Worm (Caenorhabditis elegans) whole organism, L3 larva: Measurements from ENCODE around the gene ZK813.1.

ENCODE experiments used
- R02D3.7 ChIP-seq: fragments of 150-350 bp; optimal IDR thresholded peaks from 2 replicates; lab custom pipeline; 2014; ENCODE audit warnings: missing biosample characterization, missing genetic modification characterization
- ZK546.5 ChIP-seq: sonication (generic microtip); optimal IDR thresholded peaks from 2 replicates; lab custom pipeline; 2017; ENCODE audit warnings: missing biosample characterization, missing genetic modification characterization
- aly-2 ChIP-seq: fragments of 150-350 bp; optimal IDR thresholded peaks from 2 replicates; lab custom pipeline; 2014; ENCODE audit warnings: missing biosample characterization, missing genetic modification characterization
- ama-1 ChIP-seq: fragments of 150-350 bp; optimal IDR thresholded peaks from 2 replicates; lab custom pipeline; 2018
- ceh-28 ChIP-seq: fragments of 150-350 bp; optimal IDR thresholded peaks from 2 replicates; lab custom pipeline; 2014; ENCODE audit warnings: missing biosample characterization, missing genetic modification reagents, missing genetic modification characterization
- ceh-82 ChIP-seq: fragments of 150-350 bp; optimal IDR thresholded peaks from 2 replicates; lab custom pipeline; 2014; ENCODE audit warnings: missing biosample characterization, missing genetic modification characterization
- ceh-9 ChIP-seq: sonication (generic microtip); optimal IDR thresholded peaks from 2 replicates; lab custom pipeline; 2018; ENCODE audit warnings: missing biosample characterization, missing genetic modification characterization
- egl-27 ChIP-seq: sonication (generic microtip); optimal IDR thresholded peaks from 4 replicates; lab custom pipeline; 2017; ENCODE audit warnings: missing biosample characterization, missing genetic modification reagents, missing genetic modification characterization
- elt-1 ChIP-seq: fragments of 150-350 bp; optimal IDR thresholded peaks from 2 replicates; lab custom pipeline; 2014; ENCODE audit warnings: missing biosample characterization, missing genetic modification characterization
- elt-2 ChIP-seq: sonication (generic microtip); optimal IDR thresholded peaks from 2 replicates; lab custom pipeline; 2016; ENCODE audit warnings: missing genetic modification reagents, mild to moderate bottlenecking, missing genetic modification characterization, missing compliant biosample characterization
- elt-3 ChIP-seq, 3 experiments: fragments of 150-350 bp in 1 of 3; sonication (generic microtip) in 2 of 3; optimal IDR thresholded peaks; 2 replicates in 2 of 3; 4 replicates in 1 of 3; lab custom pipeline; 2014 to 2017; ENCODE audit warnings: missing biosample characterization in 3 of 3, missing genetic modification characterization in 3 of 3
- eor-1 ChIP-seq, 2 experiments: fragments of 150-350 bp; optimal IDR thresholded peaks; 2 replicates each; lab custom pipeline; 2014 to 2018; ENCODE audit warnings: missing biosample characterization in 2 of 2, missing genetic modification characterization in 2 of 2
- fkh-10 ChIP-seq: sonication (generic microtip); optimal IDR thresholded peaks from 2 replicates; lab custom pipeline; 2017; ENCODE audit warnings: missing biosample characterization, missing genetic modification reagents, missing genetic modification characterization
- fkh-2 ChIP-seq: fragments of 150-350 bp; optimal IDR thresholded peaks from 2 replicates; lab custom pipeline; 2014; ENCODE audit warnings: missing biosample characterization, missing genetic modification reagents, missing genetic modification characterization
- fos-1 ChIP-seq: fragments of 150-350 bp; optimal IDR thresholded peaks from 2 replicates; lab custom pipeline; 2014; ENCODE audit warnings: missing biosample characterization, missing genetic modification characterization
- hmg-11 ChIP-seq: sonication (generic microtip); optimal IDR thresholded peaks from 2 replicates; lab custom pipeline; 2016; ENCODE audit warnings: missing genetic modification characterization, missing compliant biosample characterization
- lin-15B ChIP-seq: fragments of 150-350 bp; optimal IDR thresholded peaks from 2 replicates; lab custom pipeline; 2014; ENCODE audit warnings: missing biosample characterization, missing genetic modification characterization
- lin-39 ChIP-seq: fragments of 150-350 bp; optimal IDR thresholded peaks from 2 replicates; lab custom pipeline; 2018; ENCODE audit warnings: missing biosample characterization, missing genetic modification reagents, missing genetic modification characterization
- lsy-12 ChIP-seq: sonication (generic microtip); optimal IDR thresholded peaks from 2 replicates; lab custom pipeline; 2016; ENCODE audit warnings: mild to moderate bottlenecking, missing genetic modification characterization, missing compliant biosample characterization
- mml-1 ChIP-seq: fragments of 150-350 bp; sonication (generic microtip); optimal IDR thresholded peaks from 3 replicates; lab custom pipeline; 2014; ENCODE audit warnings: missing biosample characterization, missing genetic modification characterization
- nfya-1 ChIP-seq: sonication (generic microtip); optimal IDR thresholded peaks from 2 replicates; lab custom pipeline; 2017; ENCODE audit warnings: missing genetic modification characterization, mild to moderate bottlenecking, missing compliant biosample characterization, antibody characterized with exemption, moderate library complexity; ENCODE audit not compliant: insufficient read depth
- nhr-11 ChIP-seq: fragments of 150-350 bp; optimal IDR thresholded peaks from 2 replicates; lab custom pipeline; 2014; ENCODE audit warnings: missing biosample characterization, missing genetic modification characterization
- nhr-12 ChIP-seq: fragments of 150-350 bp; optimal IDR thresholded peaks from 2 replicates; lab custom pipeline; 2014; ENCODE audit warnings: missing biosample characterization, missing genetic modification characterization
- nhr-237 ChIP-seq: fragments of 150-350 bp; optimal IDR thresholded peaks from 2 replicates; lab custom pipeline; 2014; ENCODE audit warnings: missing biosample characterization, missing genetic modification characterization
- nhr-25 ChIP-seq: sonication (generic microtip); optimal IDR thresholded peaks from 2 replicates; lab custom pipeline; 2017; ENCODE audit warnings: missing biosample characterization, missing genetic modification characterization
- nhr-28 ChIP-seq: fragments of 150-350 bp; optimal IDR thresholded peaks from 2 replicates; lab custom pipeline; 2014; ENCODE audit warnings: missing biosample characterization, missing genetic modification characterization
- nhr-43 ChIP-seq: sonication (generic microtip); optimal IDR thresholded peaks from 2 replicates; lab custom pipeline; 2016; ENCODE audit warnings: mild to moderate bottlenecking, missing genetic modification characterization, missing compliant biosample characterization; ENCODE audit not compliant: poor library complexity, severe bottlenecking
- nhr-76 ChIP-seq: fragments of 150-350 bp; sonication (generic microtip); optimal IDR thresholded peaks from 5 replicates; lab custom pipeline; 2014; ENCODE audit warnings: missing biosample characterization, missing genetic modification characterization
- pha-4 ChIP-seq: fragments of 150-350 bp; optimal IDR thresholded peaks from 2 replicates; lab custom pipeline; 2014; ENCODE audit warnings: missing biosample characterization, missing genetic modification reagents, missing genetic modification characterization
- tbx-2 ChIP-seq: sonication (generic microtip); optimal IDR thresholded peaks from 2 replicates; lab custom pipeline; 2016; ENCODE audit warnings: mild to moderate bottlenecking, missing genetic modification characterization, missing compliant biosample characterization
- unc-39 ChIP-seq: sonication (generic microtip); optimal IDR thresholded peaks from 4 replicates; lab custom pipeline; 2017; ENCODE audit warnings: missing biosample characterization, missing genetic modification characterization
- unc-62 ChIP-seq: fragments of 150-350 bp; sonication (generic microtip); optimal IDR thresholded peaks from 4 replicates; lab custom pipeline; 2014; ENCODE audit warnings: missing biosample characterization, missing genetic modification reagents, missing genetic modification characterization
- zag-1 ChIP-seq: fragments of 150-350 bp; optimal IDR thresholded peaks from 2 replicates; lab custom pipeline; 2014; ENCODE audit warnings: missing biosample characterization, missing genetic modification characterization
- ztf-11 ChIP-seq: fragments of 150-350 bp; optimal IDR thresholded peaks from 2 replicates; lab custom pipeline; 2014; ENCODE audit warnings: missing biosample characterization, missing genetic modification characterization

ZK813.1 gene

DNA sequence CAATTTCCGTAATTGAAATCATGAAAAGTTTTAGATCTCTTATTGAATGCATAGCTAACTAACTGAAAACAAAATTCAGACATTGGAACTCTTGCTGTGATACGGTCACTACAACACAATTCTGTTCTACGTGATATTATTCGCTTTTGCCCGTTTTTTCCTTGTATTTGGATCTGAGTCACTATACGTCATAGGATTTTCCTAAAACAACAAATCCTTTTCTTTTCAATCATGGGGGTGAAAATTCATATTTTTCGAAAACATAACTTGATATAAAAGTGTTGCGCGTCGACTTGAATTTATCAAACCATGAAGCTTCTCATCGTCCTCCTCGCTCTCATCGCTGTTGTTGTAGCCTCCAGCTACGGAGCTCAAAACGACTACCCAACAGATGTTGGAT, at the start of gene ZK813.1:
Gene ZK813.1 (plus strand): TSS at position 301 of the 400 bp plus-strand sequence.
- TF ChIP-seq nhr-43 (tag; lab: Kevin White, UChicago) (no peak), nhr-11 (tag; lab: Kevin White, UChicago) (no peak), unc-39 (tag; lab: Kevin White, UChicago) (no peak), eor-1 (tag; optimal IDR thresholded peaks at IDR 0.05; lab: Kevin White, UChicago) (no peak), ceh-28 (no peak), pha-4 (tag; lab: Kevin White, UChicago) (no peak), ceh-82 (no peak), elt-1 (tag; lab: Kevin White, UChicago) (no peak), fkh-10 (GFP tag; lab: Kevin White, UChicago) (no peak), egl-27 (tag; lab: Kevin White, UChicago) (no peak), elt-2 (tag; lab: Kevin White, UChicago) (no peak), mml-1 (tag; lab: Kevin White, UChicago) (no peak), fos-1 (tag; lab: Kevin White, UChicago) (no peak), aly-2 (no peak), R02D3.7 (tag; lab: Kevin White, UChicago) (no peak)

DNA sequence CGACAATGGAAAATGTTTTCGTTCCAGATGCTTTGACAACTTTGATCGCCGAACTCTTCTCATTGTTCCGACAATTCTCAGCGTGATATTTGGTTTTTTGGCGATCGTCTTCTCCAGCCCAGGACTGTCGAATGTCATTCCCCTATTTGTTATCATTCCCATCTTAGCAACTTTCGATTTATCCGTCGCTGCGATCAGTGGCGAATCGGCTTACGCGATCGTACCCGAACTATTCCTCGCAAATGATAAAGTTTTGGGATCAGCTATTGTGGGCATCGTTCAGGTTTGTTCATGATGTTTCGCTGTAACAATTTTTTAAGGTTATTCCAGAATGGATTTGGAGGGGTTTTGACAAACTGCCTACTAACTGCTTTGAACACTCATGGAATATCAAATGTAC, 49.4 kb upstream of the ZK813.1 start:
- TF ChIP-seq elt-1 (tag; lab: Kevin White, UChicago) (peak; percentile 75), nhr-12 (tag; lab: Kevin White, UChicago) (no peak)

DNA sequence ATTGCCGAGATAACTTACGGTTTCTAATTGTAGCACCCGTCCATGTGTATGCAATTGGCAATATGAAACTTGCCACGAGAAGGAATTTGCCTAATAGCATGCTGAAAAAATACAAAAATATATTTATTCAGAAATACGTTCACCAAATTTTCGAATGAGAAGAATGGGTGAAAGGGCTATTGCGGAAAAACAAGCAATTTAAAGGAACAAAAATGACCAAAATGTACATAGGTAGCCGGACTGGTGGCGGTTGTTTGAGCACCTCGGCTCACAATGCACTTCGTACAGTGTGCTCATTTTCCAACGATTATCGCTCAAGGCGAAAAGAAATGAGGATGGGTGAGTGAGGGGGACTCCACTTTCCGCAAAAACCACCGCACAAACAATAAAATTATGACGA, 46.2 kb upstream of the ZK813.1 start, which contains the start of gene cht-1:
Gene cht-1 (minus strand): TSS at position 101 of the 400 bp plus-strand sequence.
- TF ChIP-seq nhr-43 (tag; lab: Kevin White, UChicago), result no peak
- no peak for TF ChIP-seq ama-1
- no peak for TF ChIP-seq fos-1 (tag; lab: Kevin White, UChicago)
- TF ChIP-seq, all 47 proteins: peak for 0

DNA sequence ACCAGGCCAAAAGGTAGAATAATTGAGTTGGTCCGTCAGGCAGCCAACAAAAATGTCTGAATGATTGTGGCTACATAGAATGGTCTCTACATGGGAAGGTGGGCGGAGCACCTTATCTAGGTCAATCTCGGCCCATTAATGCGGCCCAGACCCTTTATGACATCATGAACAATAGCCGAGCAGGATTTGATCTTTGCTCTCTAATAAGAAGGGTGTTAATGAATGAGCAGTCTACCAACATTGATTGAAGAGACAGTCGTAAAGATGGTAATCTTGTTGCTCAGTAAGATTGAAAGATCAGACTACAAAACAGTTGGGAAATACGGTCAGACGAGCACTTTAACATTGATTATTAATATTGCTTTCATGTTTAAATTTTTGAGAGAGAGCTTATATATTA, 45.7 kb upstream of the ZK813.1 start:
- TF ChIP-seq egl-27 (tag; lab: Kevin White, UChicago), result no peak
- TF ChIP-seq fos-1 (tag; lab: Kevin White, UChicago), result no peak
- TF ChIP-seq nhr-25 (tag; lab: Kevin White, UChicago), result no peak
- TF ChIP-seq ama-1, result no peak
- no peak for TF ChIP-seq nhr-237
- no peak for TF ChIP-seq fkh-2
- no peak for TF ChIP-seq unc-62 (GFP tag; lab: Kevin White, UChicago)
- TF ChIP-seq nfya-1 (tag; lab: Kevin White, UChicago), result no peak
- no peak for TF ChIP-seq eor-1 (tag; optimal IDR thresholded peaks at IDR 0.05; lab: Kevin White, UChicago)
- no peak for TF ChIP-seq ztf-11
- no peak for TF ChIP-seq nhr-28 (tag; lab: Kevin White, UChicago)
- TF ChIP-seq zag-1 (tag; lab: Kevin White, UChicago), result no peak

DNA sequence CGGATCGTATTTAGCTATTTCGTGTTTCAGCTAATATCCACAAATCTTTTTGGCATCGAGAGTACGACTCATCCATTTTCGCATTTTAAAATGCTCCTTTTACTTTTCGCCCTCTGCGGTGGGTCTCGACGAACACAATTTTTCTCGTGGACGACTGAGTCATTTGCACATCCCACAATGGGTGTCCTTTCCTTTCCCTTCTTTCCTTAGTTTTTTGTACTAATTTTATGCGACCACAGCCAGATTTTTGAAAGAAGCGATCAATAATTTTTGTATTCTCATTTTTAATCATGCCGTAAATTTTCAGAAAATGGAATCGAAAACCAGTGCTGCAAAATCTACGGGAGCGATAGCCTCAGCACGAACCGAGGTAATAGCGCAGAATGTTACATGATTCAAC, 44.4 kb upstream of the ZK813.1 start, which contains the start of gene C04F6.9:
Gene C04F6.9 (plus strand): TSS at position 301 of the 400 bp plus-strand sequence.
- TF ChIP-seq elt-3 (tag; optimal IDR thresholded peaks at IDR 0.05; lab: Kevin White, UChicago) (no peak), ceh-9 (tag; lab: Kevin White, UChicago) (no peak), unc-62 (GFP tag; lab: Kevin White, UChicago) (no peak), mml-1 (tag; lab: Kevin White, UChicago) (no peak), nhr-43 (tag; lab: Kevin White, UChicago) (no peak), hmg-11 (tag; lab: Kevin White, UChicago) (no peak), ZK546.5 (tag; lab: Kevin White, UChicago) (no peak), lin-15B (tag; lab: Kevin White, UChicago) (no peak), eor-1 (tag; optimal IDR thresholded peaks at IDR 0.05; lab: Kevin White, UChicago) (no peak), nhr-76 (tag; lab: Kevin White, UChicago) (no peak), tbx-2 (no peak)

DNA sequence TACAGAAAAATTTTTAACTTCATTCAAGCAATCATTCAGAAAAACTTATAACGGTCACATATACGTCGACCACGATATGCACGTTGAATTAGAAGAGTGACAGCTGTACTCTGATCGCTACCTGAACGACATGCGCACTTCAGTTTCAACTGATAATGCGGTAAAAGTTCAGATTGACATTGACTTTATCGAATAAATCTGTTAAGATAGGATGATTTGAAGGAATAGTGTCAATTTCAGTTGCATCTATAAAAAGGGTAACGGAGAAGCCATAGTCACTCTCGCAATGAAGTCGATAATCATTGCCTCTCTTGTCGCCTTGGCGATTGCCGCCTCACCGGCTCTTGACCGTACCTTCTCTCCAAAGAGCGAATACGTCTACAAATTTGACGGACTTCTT, 42.9 kb upstream of the ZK813.1 start, which contains the start of gene vit-5:
Gene vit-5 (plus strand): TSS at position 277 of the 400 bp plus-strand sequence.
- TF ChIP-seq lin-39 (tag; lab: Kevin White, UChicago) (no peak), lsy-12 (tag; lab: Kevin White, UChicago) (no peak)
